Fruit fly (Drosophila melanogaster): Measurements from ENCODE around the gene msk.

- TF ChIP-seq CG1603 (tag; optimal IDR thresholded peaks at IDR 0.05), result no peak
- peak; percentile 16 for TF ChIP-seq lilli (GFP tag; optimal IDR thresholded peaks at IDR 0.05)
- no peak for TF ChIP-seq CG6683 (GFP tag; optimal IDR thresholded peaks at IDR 0.05)
Measured at dm6 chr3L:8077207-8077606, 38.8 kb upstream of the msk start.

Measured in whole organism, embryonic.